Worm (Caenorhabditis elegans): ENCODE measurements around the gene Y48G9A.9.
"Not testable (repeated sequence)": the region's sequence is repeated elsewhere in the genome, so short reads cannot be mapped to it uniquely, and the experiment has no call there.

Gene Y48G9A.9

DNA sequence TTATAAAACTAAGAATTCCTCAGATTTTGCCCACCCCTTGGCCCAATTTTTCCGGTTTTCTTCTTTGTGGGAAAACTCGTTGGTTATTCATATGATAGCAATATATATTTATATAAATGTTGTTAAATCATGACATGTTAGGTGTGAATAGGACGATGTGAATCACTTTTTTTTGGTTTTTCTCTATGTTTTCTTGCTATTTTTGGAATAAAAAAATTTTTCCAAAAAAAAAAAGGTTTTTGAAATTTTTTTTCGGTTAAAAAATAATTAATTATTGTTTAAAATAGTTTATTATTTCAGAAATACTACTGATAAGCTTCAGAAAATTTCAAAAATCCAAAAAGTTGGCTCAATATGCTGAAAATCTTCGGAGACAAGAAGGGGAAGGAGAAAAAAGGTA, at the start of gene Y48G9A.9:
TSS of gene Y48G9A.9 (plus strand) at position 301 of the 400 bp plus-strand sequence.
- TF ChIP-seq W03F9.2 (tag; optimal IDR thresholded peaks at IDR 0.05) (no peak), him-1 (tag; optimal IDR thresholded peaks at IDR 0.05) (no peak), dao-5 (tag; optimal IDR thresholded peaks at IDR 0.05) (no peak)

DNA sequence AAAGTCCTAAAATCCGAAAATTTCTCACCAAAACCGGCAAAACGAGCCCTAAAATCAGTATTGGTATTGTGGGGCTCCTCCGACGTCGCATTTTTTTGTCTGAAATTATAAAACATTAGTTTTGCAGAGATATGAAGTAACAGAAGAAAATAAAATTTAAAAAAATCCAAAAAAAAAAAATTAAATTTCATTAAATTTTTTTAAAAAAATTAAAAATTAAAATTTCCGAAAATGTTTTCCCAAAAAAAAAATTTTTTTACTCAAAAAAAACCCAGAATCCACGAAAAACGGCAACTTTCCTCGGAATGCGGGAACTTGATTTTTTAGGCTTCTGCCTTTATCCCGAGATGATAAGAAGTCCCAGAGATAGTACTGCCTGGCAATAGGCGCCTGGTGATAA, 44.6 kb upstream of the Y48G9A.9 start, which contains the start of gene dpy-1:
TSS of gene dpy-1 (minus strand) at position 101 of the 400 bp plus-strand sequence.
- TF ChIP-seq him-1 (tag; optimal IDR thresholded peaks at IDR 0.05) = no peak
- TF ChIP-seq dao-5 (tag; optimal IDR thresholded peaks at IDR 0.05) = no peak
- TF ChIP-seq W03F9.2 (tag; optimal IDR thresholded peaks at IDR 0.05) = no peak

DNA sequence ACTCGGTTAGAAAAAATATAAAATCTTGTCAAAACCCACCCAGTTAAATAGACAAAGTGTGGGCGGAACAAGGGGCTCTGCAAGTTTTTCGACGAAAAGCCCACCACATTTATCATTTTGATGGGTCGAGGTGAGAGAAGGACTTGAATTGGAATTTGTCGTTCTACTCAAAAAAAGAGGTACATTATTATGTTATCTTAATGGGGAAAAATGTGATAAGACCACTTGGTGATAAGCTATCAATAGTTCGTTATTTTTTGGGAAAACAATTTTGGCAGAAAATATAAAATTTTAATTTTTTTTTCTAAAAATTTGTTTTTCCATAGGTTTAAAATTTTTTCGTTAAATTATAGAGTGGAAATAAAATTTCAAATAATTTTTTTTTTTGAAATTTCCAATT, 42.7 kb upstream of the Y48G9A.9 start:
- TF ChIP-seq him-1 (tag; optimal IDR thresholded peaks at IDR 0.05) = no peak
- TF ChIP-seq W03F9.2 (tag; optimal IDR thresholded peaks at IDR 0.05) = no peak
- no peak for TF ChIP-seq dao-5 (tag; optimal IDR thresholded peaks at IDR 0.05)

- no peak for TF ChIP-seq W03F9.2 (tag; optimal IDR thresholded peaks at IDR 0.05)
Observed at ce11 chrIII:2050494-2050893, 42.0 kb upstream of the Y48G9A.9 start.

DNA sequence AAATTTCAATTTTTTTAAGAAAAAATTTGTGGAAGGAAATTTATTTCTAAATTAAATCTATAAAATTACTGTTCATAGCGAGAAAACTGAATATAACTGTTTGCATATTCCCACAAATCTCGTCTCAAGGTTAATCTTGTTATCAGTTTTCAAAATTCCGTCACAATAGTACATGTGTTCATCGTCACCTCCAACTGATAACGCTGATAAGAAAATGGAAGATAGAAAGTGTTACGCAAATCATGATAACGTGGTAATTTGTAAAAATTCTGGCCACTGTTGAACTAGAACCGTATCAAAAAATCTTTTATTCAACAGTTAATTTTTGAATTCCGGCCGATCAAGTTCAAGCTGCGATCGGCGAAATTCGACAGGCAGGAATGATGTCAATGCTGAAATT, 39.1 kb upstream of the Y48G9A.9 start:
- TF ChIP-seq W03F9.2 (tag; optimal IDR thresholded peaks at IDR 0.05) (no peak), him-1 (tag; optimal IDR thresholded peaks at IDR 0.05) (no peak), dao-5 (tag; optimal IDR thresholded peaks at IDR 0.05) (no peak)

- TF ChIP-seq dao-5 (tag; optimal IDR thresholded peaks at IDR 0.05) (no peak), W03F9.2 (tag; optimal IDR thresholded peaks at IDR 0.05) (no peak), him-1 (tag; optimal IDR thresholded peaks at IDR 0.05) (no peak)
Observed at ce11 chrIII:2054084-2054483, 38.4 kb upstream of the Y48G9A.9 start, which contains the start of gene M01E10.3. TSS of gene M01E10.3 (minus strand) at chrIII:2054184.

- TF ChIP-seq W03F9.2 (tag; optimal IDR thresholded peaks at IDR 0.05) = no peak
- TF ChIP-seq him-1 (tag; optimal IDR thresholded peaks at IDR 0.05) = no peak
- TF ChIP-seq dao-5 (tag; optimal IDR thresholded peaks at IDR 0.05) = no peak
Observed at ce11 chrIII:2057570-2057969, 34.9 kb upstream of the Y48G9A.9 start, which contains the start of gene Y39A3A.2. TSS of gene Y39A3A.2 (minus strand) at chrIII:2057670.

ce11 chrIII:2060068-2060467, 32.4 kb upstream of the Y48G9A.9 start:
- no peak for TF ChIP-seq him-1 (tag; optimal IDR thresholded peaks at IDR 0.05)

DNA sequence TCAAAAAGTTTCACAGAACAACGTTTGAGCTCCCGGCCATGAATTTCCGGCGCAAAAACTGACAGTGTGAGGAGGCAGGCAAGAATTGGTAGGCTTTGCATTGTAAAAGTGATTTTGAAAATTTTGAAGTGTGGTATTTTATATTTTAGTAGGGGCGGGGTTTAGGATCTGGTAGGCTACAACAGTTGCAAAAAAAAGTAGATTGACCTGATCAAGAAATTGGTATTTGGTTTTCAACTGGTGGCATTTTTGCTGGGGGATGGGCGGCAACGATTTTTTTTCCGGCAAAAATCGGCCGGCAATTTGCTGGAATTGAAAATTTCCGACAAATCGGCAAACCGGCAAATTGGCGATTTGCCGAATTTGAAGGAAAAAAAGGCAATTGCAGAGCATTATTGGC, 31.7 kb upstream of the Y48G9A.9 start, which contains the start of gene ins-16:
TSS of gene ins-16 (minus strand) at position 101 of the 400 bp plus-strand sequence.
- TF ChIP-seq W03F9.2 (tag; optimal IDR thresholded peaks at IDR 0.05) = no peak

ce11 chrIII:2068248-2068647, 24.3 kb upstream of the Y48G9A.9 start, which contains the start of gene Y39A3A.3:
TSS of gene Y39A3A.3 (minus strand) at chrIII:2068348.
- no peak for TF ChIP-seq him-1 (tag; optimal IDR thresholded peaks at IDR 0.05)
- no peak for TF ChIP-seq W03F9.2 (tag; optimal IDR thresholded peaks at IDR 0.05)
- TF ChIP-seq dao-5 (tag; optimal IDR thresholded peaks at IDR 0.05) = no peak

ce11 chrIII:2076546-2077134, 15.9 kb upstream of the Y48G9A.9 start, which contains the start of gene Y39A3A.4:
TSS of gene Y39A3A.4 (minus strand) at chrIII:2076596.
- no peak for TF ChIP-seq him-1 (tag; optimal IDR thresholded peaks at IDR 0.05)
- no peak for TF ChIP-seq dao-5 (tag; optimal IDR thresholded peaks at IDR 0.05)
- TF ChIP-seq W03F9.2 (tag; optimal IDR thresholded peaks at IDR 0.05) = no peak

- not testable (repeated sequence) for TF ChIP-seq him-1, dao-5, W03F9.2 (tag; optimal IDR thresholded peaks at IDR 0.05)
Observed at ce11 chrIII:2082519-2082918, 10.0 kb upstream of the Y48G9A.9 start, which contains the start of gene cpt-3. TSS of gene cpt-3 (plus strand) at chrIII:2082819.

DNA sequence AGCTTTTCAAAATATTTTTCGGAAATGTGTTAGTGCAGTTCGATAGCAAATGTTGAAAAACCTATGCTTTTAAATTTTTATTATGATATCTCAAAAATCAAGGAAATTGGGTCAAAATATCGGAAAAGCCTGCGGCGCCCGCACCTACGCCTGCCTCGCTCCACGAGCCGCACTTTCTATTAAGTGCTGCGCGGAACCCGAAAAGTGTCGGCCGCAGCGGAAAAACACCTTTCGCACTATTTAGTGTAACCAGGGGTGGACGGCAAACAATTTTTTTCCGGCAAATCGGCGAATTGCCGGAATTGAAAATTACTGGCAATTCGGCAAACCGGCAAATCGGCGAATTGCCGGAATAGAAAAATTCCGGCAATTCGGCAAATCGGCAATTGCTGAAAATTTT, 7.7 kb upstream of the Y48G9A.9 start:
- TF ChIP-seq him-1 (tag; optimal IDR thresholded peaks at IDR 0.05) (no peak), W03F9.2 (tag; optimal IDR thresholded peaks at IDR 0.05) (no peak), dao-5 (tag; optimal IDR thresholded peaks at IDR 0.05) (no peak)

- TF ChIP-seq dao-5 (tag; optimal IDR thresholded peaks at IDR 0.05) (no peak), him-1 (tag; optimal IDR thresholded peaks at IDR 0.05) (no peak), W03F9.2 (tag; optimal IDR thresholded peaks at IDR 0.05) (no peak)
Observed at ce11 chrIII:2089453-2089852, 3.1 kb upstream of the Y48G9A.9 start.

DNA sequence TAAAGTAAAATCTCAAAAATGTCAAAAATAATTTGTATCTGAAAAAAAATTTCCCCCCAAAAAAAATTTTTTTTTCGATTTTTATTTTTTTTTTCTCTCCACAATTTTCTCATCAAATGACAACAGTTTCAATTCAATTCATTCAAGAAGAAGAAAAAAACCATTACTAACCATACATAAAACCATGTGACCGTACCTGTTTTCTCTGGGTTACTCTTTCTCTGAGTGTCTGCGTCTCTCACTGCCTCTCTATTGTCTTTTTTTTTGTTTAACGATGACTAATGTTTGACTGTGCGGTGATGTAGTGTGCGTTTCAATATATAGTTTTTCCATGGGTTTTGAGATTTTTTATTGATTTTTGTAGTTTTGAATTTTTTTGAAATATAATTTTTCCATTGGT, 1.8 kb upstream of the Y48G9A.9 start:
- peak; percentile 21 for TF ChIP-seq W03F9.2 (tag; optimal IDR thresholded peaks at IDR 0.05)
- TF ChIP-seq him-1 (tag; optimal IDR thresholded peaks at IDR 0.05) = no peak
